Worm (Caenorhabditis elegans) whole organism, young adult: ENCODE results near the gene F09E5.8.

ENCODE experiments used
- B0336.3 ChIP-seq: fragments of 200-800 bp; sonication (Bioruptor generic); IDR thresholded peaks from 2 replicates; pipeline ENCODE4 v1.3.6; 2022; ENCODE audit warnings: missing genetic modification characterization, missing compliant biosample characterization
- D2030.7 ChIP-seq: fragments of 200-800 bp; sonication (Bioruptor generic); IDR thresholded peaks from 2 replicates; pipeline ENCODE4 v1.3.6; 2022; ENCODE audit warnings: missing genetic modification reagents, missing genetic modification characterization, missing compliant biosample characterization
- F33H1.4 ChIP-seq: fragments of 200-800 bp; sonication (Bioruptor generic); IDR thresholded peaks from 2 replicates; pipeline ENCODE4 v1.3.6; 2022; ENCODE audit warnings: missing genetic modification reagents, missing genetic modification characterization, missing compliant biosample characterization
- F39B2.1 ChIP-seq: fragments of 200-800 bp; sonication (Bioruptor generic); IDR thresholded peaks from 2 replicates; pipeline ENCODE4 v1.3.6; 2022; ENCODE audit warnings: missing genetic modification reagents, missing genetic modification characterization, missing compliant biosample characterization
- F49E8.2 ChIP-seq: sonication (generic microtip); optimal IDR thresholded peaks from 3 replicates; lab custom pipeline; 2017; ENCODE audit warnings: missing genetic modification characterization, mild to moderate bottlenecking, missing compliant biosample characterization, antibody characterized with exemption, moderate library complexity; ENCODE audit not compliant: insufficient read depth
- F52B5.7 ChIP-seq: sonication (generic microtip); optimal IDR thresholded peaks from 2 replicates; lab custom pipeline; 2016; ENCODE audit warnings: mild to moderate bottlenecking, missing genetic modification characterization, missing compliant biosample characterization
- F57A8.1 ChIP-seq: fragments of 200-800 bp; sonication (Bioruptor generic); optimal IDR thresholded peaks from 2 replicates; lab custom pipeline; 2018; ENCODE audit warnings: mild to moderate bottlenecking, missing genetic modification characterization, moderate library complexity, missing compliant biosample characterization
- Y53F4B.3 ChIP-seq: fragments of 200-800 bp; sonication (Bioruptor generic); IDR thresholded peaks from 2 replicates; pipeline ENCODE4 v1.3.6; 2022; ENCODE audit warnings: missing genetic modification reagents, missing genetic modification characterization, missing compliant biosample characterization
- Y53G8AR.9 ChIP-seq: fragments of 200-800 bp; sonication (Bioruptor generic); conservative IDR thresholded peaks from 2 replicates; pipeline ENCODE4 v1.3.6; 2022; ENCODE audit warnings: missing genetic modification reagents, missing genetic modification characterization, missing compliant biosample characterization
- Y95B8A.8 ChIP-seq: fragments of 200-800 bp; sonication (Bioruptor generic); IDR thresholded peaks from 2 replicates; pipeline ENCODE4 v1.3.6; 2022; ENCODE audit warnings: missing genetic modification reagents, missing genetic modification characterization, missing compliant biosample characterization
- ZK185.1 ChIP-seq: sonication (generic microtip); optimal IDR thresholded peaks from 2 replicates; lab custom pipeline; 2016; ENCODE audit warnings: mild to moderate bottlenecking, missing genetic modification characterization, missing compliant biosample characterization; ENCODE audit not compliant: poor library complexity, severe bottlenecking
- athp-1 ChIP-seq: sonication (generic microtip); optimal IDR thresholded peaks from 2 replicates; lab custom pipeline; 2017; ENCODE audit warnings: mild to moderate bottlenecking, missing genetic modification characterization, missing compliant biosample characterization
- attf-3 ChIP-seq: fragments of 200-800 bp; sonication (Bioruptor generic); conservative IDR thresholded peaks from 2 replicates; pipeline ENCODE4 v1.3.6; 2022; ENCODE audit warnings: missing genetic modification reagents, missing genetic modification characterization, missing compliant biosample characterization
- attf-5 ChIP-seq: fragments of 200-800 bp; sonication (Bioruptor generic); optimal IDR thresholded peaks from 2 replicates; lab custom pipeline; 2018; ENCODE audit warnings: mild to moderate bottlenecking, missing genetic modification characterization, missing compliant biosample characterization
- attf-6 ChIP-seq: fragments of 200-800 bp; sonication (Bioruptor generic); IDR thresholded peaks from 2 replicates; pipeline ENCODE4 v1.3.6; 2022; ENCODE audit warnings: missing genetic modification reagents, missing genetic modification characterization, missing compliant biosample characterization
- bed-1 ChIP-seq: fragments of 200-800 bp; sonication (Bioruptor generic); IDR thresholded peaks from 2 replicates; pipeline ENCODE4 v1.3.6; 2022; ENCODE audit warnings: missing genetic modification reagents, missing genetic modification characterization, missing compliant biosample characterization
- ceh-27 ChIP-seq: fragments of 200-800 bp; sonication (Bioruptor generic); optimal IDR thresholded peaks from 2 replicates; lab custom pipeline; 2018; ENCODE audit warnings: mild to moderate bottlenecking, missing genetic modification characterization, moderate library complexity, missing compliant biosample characterization
- ceh-91 ChIP-seq: fragments of 200-800 bp; sonication (Bioruptor generic); IDR thresholded peaks from 2 replicates; pipeline ENCODE4 v1.3.6; 2022; ENCODE audit warnings: missing genetic modification reagents, missing genetic modification characterization, missing compliant biosample characterization
- die-1 ChIP-seq: sonication (generic microtip); optimal IDR thresholded peaks from 2 replicates; lab custom pipeline; 2016; ENCODE audit warnings: missing genotype, mild to moderate bottlenecking, missing genetic modification characterization, missing compliant biosample characterization
- dox-1 ChIP-seq: fragments of 200-800 bp; sonication (Bioruptor generic); IDR thresholded peaks from 2 replicates; pipeline ENCODE4 v1.3.6; 2022; ENCODE audit warnings: missing genetic modification reagents, missing genetic modification characterization, missing compliant biosample characterization
- dpl-1 ChIP-seq: fragments of 150-350 bp; optimal IDR thresholded peaks from 2 replicates; lab custom pipeline; 2014; ENCODE audit warnings: missing biosample characterization, missing genetic modification reagents, missing genetic modification characterization
- egl-18 ChIP-seq: fragments of 200-800 bp; sonication (Bioruptor generic); IDR thresholded peaks from 2 replicates; pipeline ENCODE4 v1.3.6; 2022; ENCODE audit warnings: missing genetic modification reagents, missing genetic modification characterization, missing compliant biosample characterization
- ekl-4 ChIP-seq: fragments of 200-800 bp; sonication (Bioruptor generic); IDR thresholded peaks from 2 replicates; pipeline ENCODE4 v1.3.6; 2022; ENCODE audit warnings: missing genetic modification reagents, missing genetic modification characterization, missing compliant biosample characterization
- ets-4 ChIP-seq: fragments of 200-800 bp; sonication (Bioruptor generic); optimal IDR thresholded peaks from 2 replicates; lab custom pipeline; 2018; ENCODE audit warnings: mild to moderate bottlenecking, missing genetic modification characterization, missing compliant biosample characterization
- gei-17 ChIP-seq: fragments of 200-800 bp; sonication (Bioruptor generic); optimal IDR thresholded peaks from 2 replicates; lab custom pipeline; 2018; ENCODE audit warnings: mild to moderate bottlenecking, missing genetic modification characterization, missing compliant biosample characterization
- him-1 ChIP-seq: sonication (generic microtip); optimal IDR thresholded peaks from 2 replicates; lab custom pipeline; 2016; ENCODE audit warnings: missing genotype, missing genetic modification reagents, missing genetic modification characterization, missing compliant biosample characterization
- hmg-1.2 ChIP-seq: fragments of 200-800 bp; sonication (Bioruptor generic); IDR thresholded peaks from 2 replicates; pipeline ENCODE4 v1.3.6; 2022; ENCODE audit warnings: missing genetic modification reagents, missing genetic modification characterization, missing compliant biosample characterization
- hmg-20 ChIP-seq: fragments of 200-800 bp; sonication (Bioruptor generic); IDR thresholded peaks from 2 replicates; pipeline ENCODE4 v1.3.6; 2022; ENCODE audit warnings: missing genetic modification reagents, missing genetic modification characterization, missing compliant biosample characterization
- lag-1 ChIP-seq: fragments of 200-800 bp; sonication (Bioruptor generic); IDR thresholded peaks from 2 replicates; pipeline ENCODE4 v1.3.6; 2022; ENCODE audit warnings: missing genetic modification reagents, missing genetic modification characterization, missing compliant biosample characterization
- lin-35 ChIP-seq, 3 experiments: fragments of 150-350 bp in 2 of 3; sonication (generic microtip) in 1 of 3; optimal IDR thresholded peaks; 2 replicates each; lab custom pipeline; 2014 to 2018; ENCODE audit warnings: missing biosample characterization in 3 of 3, missing genetic modification characterization in 3 of 3, missing genetic modification reagents in 3 of 3
- lin-40 ChIP-seq: sonication (generic microtip); optimal IDR thresholded peaks from 2 replicates; lab custom pipeline; 2016; ENCODE audit warnings: missing genetic modification characterization, mild to moderate bottlenecking, missing compliant biosample characterization, missing genotype, missing genetic modification reagents
- lsl-1 ChIP-seq: fragments of 200-800 bp; sonication (Bioruptor generic); optimal IDR thresholded peaks from 2 replicates; lab custom pipeline; 2018; ENCODE audit warnings: mild to moderate bottlenecking, missing genetic modification characterization, moderate library complexity, missing compliant biosample characterization
- madf-6 ChIP-seq: fragments of 200-800 bp; sonication (Bioruptor generic); IDR thresholded peaks from 2 replicates; pipeline ENCODE4 v1.3.6; 2022; ENCODE audit warnings: missing genetic modification reagents, missing genetic modification characterization, missing compliant biosample characterization
- mcd-1 ChIP-seq: fragments of 200-800 bp; sonication (Bioruptor generic); IDR thresholded peaks from 2 replicates; pipeline ENCODE4 v1.3.6; 2022; ENCODE audit warnings: missing genetic modification reagents, missing genetic modification characterization, missing compliant biosample characterization
- mel-28 ChIP-seq: sonication (generic microtip); optimal IDR thresholded peaks from 2 replicates; lab custom pipeline; 2016; ENCODE audit warnings: borderline replicate concordance, mild to moderate bottlenecking, missing genetic modification characterization, missing compliant biosample characterization
- nhr-80 ChIP-seq: sonication (generic microtip); optimal IDR thresholded peaks from 2 replicates; lab custom pipeline; 2016; ENCODE audit warnings: missing genetic modification characterization, missing compliant biosample characterization
- pbrm-1 ChIP-seq: fragments of 200-800 bp; sonication (Bioruptor generic); IDR thresholded peaks from 2 replicates; pipeline ENCODE4 v1.3.6; 2022; ENCODE audit warnings: missing genetic modification reagents, missing genetic modification characterization, missing compliant biosample characterization
- pha-4 ChIP-seq: fragments of 150-350 bp; sonication (generic microtip); optimal IDR thresholded peaks from 2 replicates; lab custom pipeline; 2014; ENCODE audit warnings: missing biosample characterization, missing genetic modification reagents, missing genetic modification characterization
- rcor-1 ChIP-seq: fragments of 200-800 bp; sonication (Bioruptor generic); IDR thresholded peaks from 2 replicates; pipeline ENCODE4 v1.3.6; 2022; ENCODE audit warnings: missing genetic modification reagents, missing genetic modification characterization, missing compliant biosample characterization
- sea-2 ChIP-seq: fragments of 200-800 bp; sonication (Bioruptor generic); IDR thresholded peaks from 2 replicates; pipeline ENCODE4 v1.3.6; 2022; ENCODE audit warnings: missing genetic modification characterization, missing compliant biosample characterization
- snpc-1.3 ChIP-seq: sonication (generic microtip); optimal IDR thresholded peaks from 2 replicates; lab custom pipeline; 2017; ENCODE audit warnings: missing genetic modification characterization, mild to moderate bottlenecking, missing compliant biosample characterization, antibody characterized with exemption, moderate library complexity, missing genotype, missing genetic modification reagents; ENCODE audit not compliant: insufficient read depth
- snpc-3.4 ChIP-seq: sonication (generic microtip); optimal IDR thresholded peaks from 2 replicates; lab custom pipeline; 2017; ENCODE audit warnings: missing genetic modification characterization, mild to moderate bottlenecking, missing compliant biosample characterization, antibody characterized with exemption, moderate library complexity, missing genotype, missing genetic modification reagents
- snpc-4 ChIP-seq, 5 experiments: fragments of 150-350 bp in 1 of 5; sonication (generic microtip) in 4 of 5; optimal IDR thresholded peaks; 2 replicates each; lab custom pipeline; 2014 to 2018; ENCODE audit warnings: missing genetic modification characterization in 5 of 5, missing biosample characterization in 3 of 5, antibody characterized with exemption in 2 of 5, mild to moderate bottlenecking in 2 of 5, missing compliant biosample characterization in 2 of 5, missing genotype in 2 of 5, moderate library complexity in 2 of 5, missing genetic modification reagents in 1 of 5
- tbp1 ChIP-seq: fragments of 200-800 bp; sonication (Bioruptor generic); optimal IDR thresholded peaks from 2 replicates; lab custom pipeline; 2018; ENCODE audit warnings: mild to moderate bottlenecking, missing genetic modification characterization, missing compliant biosample characterization
- xnd-1 ChIP-seq: sonication (generic microtip); optimal IDR thresholded peaks from 2 replicates; lab custom pipeline; 2016; ENCODE audit warnings: missing genotype, missing genetic modification reagents, missing genetic modification characterization, missing compliant biosample characterization
- ztf-26 ChIP-seq: sonication (generic microtip); optimal IDR thresholded peaks from 2 replicates; lab custom pipeline; 2017; ENCODE audit warnings: missing genetic modification characterization, missing compliant biosample characterization

The F09E5.8 gene

DNA sequence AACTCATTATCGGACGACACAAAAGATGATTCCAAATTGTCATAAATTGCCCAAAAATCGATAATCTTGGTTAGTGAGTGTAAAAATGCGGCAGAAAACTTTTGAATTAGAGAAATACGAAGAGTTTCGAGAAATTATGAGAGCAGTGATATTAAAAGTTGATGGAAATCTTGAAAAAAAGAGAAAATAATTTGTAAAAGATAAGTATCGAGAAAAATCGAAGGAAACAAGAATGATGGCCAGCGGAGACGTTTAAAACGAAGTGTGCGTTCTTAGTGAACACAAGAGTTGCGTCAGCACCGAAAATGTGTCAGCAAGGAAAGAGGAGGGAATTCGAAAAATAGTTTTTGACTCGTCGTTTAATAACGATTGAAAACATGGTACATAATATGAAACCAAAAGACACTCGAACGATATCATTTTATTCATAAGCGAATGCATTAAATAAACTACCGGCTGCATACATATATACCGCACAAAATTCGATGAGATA lies 39.4 kb downstream of the F09E5.8 start, which contains the start of gene ndx-6 (continued):
- TF ChIP-seq F49E8.2 (tag; lab: Kevin White, UChicago): peak; percentile 30
- 0 out of 2 replicates have a peak, but pooled peaks have one; percentile 13 for TF ChIP-seq hmg-20
- TF ChIP-seq F57A8.1 (GFP tag; lab: Kevin White, UChicago): peak; percentile 14
- no peak for TF ChIP-seq ets-4 (GFP tag; lab: Kevin White, UChicago)
- TF ChIP-seq attf-3 (GFP tag; lab: Robert Waterston, UW): 0 out of 2 replicates have a peak, but pooled peaks have one; percentile 33
- 0 out of 2 replicates have a peak, but pooled peaks have one; percentile 55 for TF ChIP-seq B0336.3 (GFP tag; lab: Robert Waterston, UW)
- no peak for TF ChIP-seq Y53F4B.3 (GFP tag; lab: Robert Waterston, UW)
- TF ChIP-seq attf-5 (GFP tag; lab: Kevin White, UChicago): peak; percentile 77
- peak; percentile 46 for TF ChIP-seq lsl-1 (GFP tag; lab: Kevin White, UChicago)
- no peak for TF ChIP-seq gei-17 (GFP tag; lab: Kevin White, UChicago)
- TF ChIP-seq dox-1 (GFP tag; lab: Robert Waterston, UW): peak; percentile 67
- TF ChIP-seq Y53G8AR.9 (GFP tag; lab: Robert Waterston, UW): peak; percentile 78
- TF ChIP-seq dpl-1 (GFP tag; lab: Kevin White, UChicago): peak; percentile 92
- TF ChIP-seq sea-2 (GFP tag; lab: Robert Waterston, UW): no peak
- peak; percentile 56 for TF ChIP-seq tbp1
- TF ChIP-seq Y95B8A.8: 0 out of 2 replicates have a peak, but pooled peaks have one; percentile 51
- TF ChIP-seq nhr-80 (tag; lab: Kevin White, UChicago): peak; percentile 40
- peak; percentile 79 for TF ChIP-seq rcor-1 (GFP tag; lab: Robert Waterston, UW)
- no peak for TF ChIP-seq egl-18 (GFP tag; lab: Robert Waterston, UW)
- peak; percentile 38; the same call in 1 of the 2 replicates for TF ChIP-seq attf-6 (GFP tag; lab: Robert Waterston, UW)
- peak; percentile 5 for TF ChIP-seq snpc-1.3 (tag; lab: Kevin White, UChicago)
- TF ChIP-seq lag-1 (GFP tag; lab: Robert Waterston, UW): no peak
- peak; percentile 46 for TF ChIP-seq ceh-27 (GFP tag; lab: Kevin White, UChicago)
- 0 out of 2 replicates have a peak, but pooled peaks have one; percentile 33 for TF ChIP-seq ceh-91 (GFP tag; lab: Robert Waterston, UW)
- TF ChIP-seq lin-35 (GFP tag; optimal IDR thresholded peaks at IDR 0.05; lab: Kevin White, UChicago): peak; percentile 63 to 96 (median 83)
- no peak for TF ChIP-seq F39B2.1 (GFP tag; lab: Robert Waterston, UW)
- TF ChIP-seq hmg-1.2: peak; percentile 43; the same call in 1 of the 2 replicates
- TF ChIP-seq ekl-4 (GFP tag; lab: Robert Waterston, UW): 0 out of 2 replicates have a peak, but pooled peaks have one; percentile 64
- TF ChIP-seq athp-1 (tag; lab: Kevin White, UChicago): peak; percentile 38
- TF ChIP-seq mel-28 (tag; lab: Kevin White, UChicago): no peak
- TF ChIP-seq madf-6 (GFP tag; lab: Robert Waterston, UW): peak; percentile 73
- peak; percentile 50 for TF ChIP-seq pha-4 (tag; lab: Kevin White, UChicago)
- peak; percentile 40 for TF ChIP-seq snpc-3.4 (tag; lab: Kevin White, UChicago)
- TF ChIP-seq snpc-4 (GFP tag; optimal IDR thresholded peaks at IDR 0.05; lab: Kevin White, UChicago): no peak
- peak in 3 of 4 experiments; percentile 49 to 64 (median 54) for TF ChIP-seq snpc-4 (tag; optimal IDR thresholded peaks at IDR 0.05; lab: Kevin White, UChicago)
- TF ChIP-seq F52B5.7 (tag; lab: Kevin White, UChicago): no peak
- peak; percentile 74 for TF ChIP-seq ZK185.1 (tag; lab: Kevin White, UChicago)
- TF ChIP-seq xnd-1 (tag; lab: Kevin White, UChicago): peak; percentile 26
- 0 out of 2 replicates have a peak, but pooled peaks have one; percentile 17 for TF ChIP-seq D2030.7 (GFP tag; lab: Robert Waterston, UW)
- peak; percentile 58 for TF ChIP-seq F33H1.4
- TF ChIP-seq mcd-1 (GFP tag; lab: Robert Waterston, UW): peak; percentile 79
- peak; percentile 80 for TF ChIP-seq lin-40 (tag; lab: Kevin White, UChicago)
- TF ChIP-seq bed-1 (GFP tag; lab: Robert Waterston, UW): no peak
- TF ChIP-seq pbrm-1 (GFP tag; lab: Robert Waterston, UW): peak; percentile 52; the same call in 1 of the 2 replicates
- no peak for TF ChIP-seq him-1 (tag; lab: Kevin White, UChicago)
- TF ChIP-seq die-1: no peak
- TF ChIP-seq ztf-26 (tag; lab: Kevin White, UChicago): peak; percentile 9
